Worm (Caenorhabditis elegans) whole organism, young adult: ENCODE measurements around the gene T16G12.4.

Experiments used
- F37B4.10 ChIP-seq: fragments of 200-800 bp; sonication (Bioruptor generic); IDR thresholded peaks from 2 replicates; pipeline ENCODE4 v1.3.6; 2022; ENCODE audit warnings: missing genetic modification characterization, missing compliant biosample characterization
- Y53G8AR.9 ChIP-seq: fragments of 200-800 bp; sonication (Bioruptor generic); conservative IDR thresholded peaks from 2 replicates; pipeline ENCODE4 v1.3.6; 2022; ENCODE audit warnings: missing genetic modification reagents, missing genetic modification characterization, missing compliant biosample characterization
- attf-3 ChIP-seq: fragments of 200-800 bp; sonication (Bioruptor generic); conservative IDR thresholded peaks from 2 replicates; pipeline ENCODE4 v1.3.6; 2022; ENCODE audit warnings: missing genetic modification reagents, missing genetic modification characterization, missing compliant biosample characterization
- efl-1 ChIP-seq: fragments of 150-350 bp; optimal IDR thresholded peaks from 2 replicates; lab custom pipeline; 2014; ENCODE audit warnings: missing biosample characterization, missing genetic modification reagents, missing genetic modification characterization
- unc-62 ChIP-seq: fragments of 150-350 bp; optimal IDR thresholded peaks from 2 replicates; lab custom pipeline; 2014; ENCODE audit warnings: missing biosample characterization, missing genetic modification reagents, missing genetic modification characterization
- xnd-1 ChIP-seq: sonication (generic microtip); optimal IDR thresholded peaks from 2 replicates; lab custom pipeline; 2016; ENCODE audit warnings: missing genotype, missing genetic modification reagents, missing genetic modification characterization, missing compliant biosample characterization

- no peak for TF ChIP-seq Y53G8AR.9 (GFP tag; lab: Robert Waterston, UW)
- no peak for TF ChIP-seq F37B4.10 (GFP tag; lab: Robert Waterston, UW)
- TF ChIP-seq xnd-1 (tag; lab: Kevin White, UChicago) = no peak
- no peak for TF ChIP-seq attf-3 (GFP tag; lab: Robert Waterston, UW)
- no peak for TF ChIP-seq efl-1
- TF ChIP-seq unc-62 (GFP tag; lab: Kevin White, UChicago) = no peak
Observed at ce11 chrIII:10090685-10091084, 33.1 kb downstream of the T16G12.4 start, which contains the start of gene gtf-2H2C.
